Worm (Caenorhabditis elegans) whole organism, L1 larva: ENCODE results near the gene rps-11.

ENCODE experiments used
- C04F5.9 ChIP-seq: sonication (generic microtip); optimal IDR thresholded peaks from 2 replicates; lab custom pipeline; 2016; ENCODE audit warnings: missing genetic modification characterization, missing compliant biosample characterization
- aha-1 ChIP-seq: fragments of 150-350 bp; optimal IDR thresholded peaks from 2 replicates; lab custom pipeline; 2014; ENCODE audit warnings: missing biosample characterization, missing genetic modification characterization
- ceh-8 ChIP-seq: fragments of 200-800 bp; sonication (Bioruptor generic); optimal IDR thresholded peaks from 2 replicates; lab custom pipeline; 2018; ENCODE audit warnings: mild to moderate bottlenecking, missing genetic modification characterization, moderate library complexity, missing compliant biosample characterization
- elt-2 ChIP-seq: sonication (generic microtip); optimal IDR thresholded peaks from 2 replicates; lab custom pipeline; 2016; ENCODE audit warnings: missing genetic modification characterization, mild to moderate bottlenecking, inconsistent platforms, missing compliant biosample characterization, missing genetic modification reagents
- elt-3 ChIP-seq, 6 experiments: fragments of 150-350 bp in 1 of 6; sonication (generic microtip); optimal IDR thresholded peaks; 2 replicates each; lab custom pipeline; 2017 to 2018; ENCODE audit warnings: missing biosample characterization in 6 of 6, missing genetic modification characterization in 6 of 6, inconsistent platforms in 1 of 6
- fos-1 ChIP-seq: fragments of 150-350 bp; optimal IDR thresholded peaks from 2 replicates; lab custom pipeline; 2014; ENCODE audit warnings: missing biosample characterization, missing genetic modification characterization
- nhr-11 ChIP-seq: fragments of 150-350 bp; optimal IDR thresholded peaks from 2 replicates; lab custom pipeline; 2014; ENCODE audit warnings: missing biosample characterization, missing genetic modification characterization
- nhr-237 ChIP-seq: fragments of 150-350 bp; optimal IDR thresholded peaks from 2 replicates; lab custom pipeline; 2014; ENCODE audit warnings: missing biosample characterization, missing genetic modification characterization
- snpc-4 ChIP-seq: fragments of 150-350 bp; optimal IDR thresholded peaks from 2 replicates; lab custom pipeline; 2014; ENCODE audit warnings: missing biosample characterization, missing genetic modification characterization
- sox-4 ChIP-seq: sonication (generic microtip); optimal IDR thresholded peaks from 2 replicates; lab custom pipeline; 2016; ENCODE audit warnings: missing genetic modification characterization, missing compliant biosample characterization

DNA sequence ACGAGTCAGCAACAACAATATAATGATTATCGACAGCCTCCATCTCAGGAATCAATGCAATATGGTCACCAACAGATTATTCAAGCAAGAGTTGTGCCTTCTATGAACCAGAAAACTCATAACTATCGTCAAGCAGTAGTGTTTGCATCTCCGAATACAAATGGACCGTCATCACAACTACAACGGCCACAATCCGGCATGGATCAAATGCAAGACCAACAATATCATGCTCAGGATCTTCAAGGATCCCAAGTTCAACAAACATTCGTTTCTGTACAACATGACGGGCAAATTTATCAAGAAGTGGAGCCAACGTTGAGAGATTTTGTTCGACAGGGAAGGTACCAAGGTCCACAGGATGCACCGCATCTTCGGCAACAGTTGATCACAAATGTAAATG, 5.4 kb upstream of the rps-11 start:
- TF ChIP-seq fos-1 (tag; lab: Kevin White, UChicago) (no peak), aha-1 (tag; lab: Kevin White, UChicago) (no peak), C04F5.9 (no peak), ceh-8 (GFP tag; lab: Kevin White, UChicago) (no peak), nhr-11 (tag; lab: Kevin White, UChicago) (no peak), sox-4 (tag; lab: Kevin White, UChicago) (no peak), snpc-4 (tag; lab: Kevin White, UChicago) (no peak), elt-3 (tag; optimal IDR thresholded peaks at IDR 0.05; lab: Kevin White, UChicago) (no peak), elt-2 (tag; lab: Kevin White, UChicago) (no peak), nhr-237 (tag; lab: Kevin White, UChicago) (no peak)
